Fruit fly (Drosophila melanogaster) whole organism, embryonic: Measurements from ENCODE around the gene CG12256.

Experiments used
- Bdp1 ChIP-seq: fragments of 200-800 bp; sonication (Bioruptor generic); optimal IDR thresholded peaks from 3 replicates; lab custom pipeline; 2016; ENCODE audit warnings: missing biosample characterization, missing genetic modification characterization
- CG10462 ChIP-seq: fragments of 200-800 bp; sonication (Bioruptor generic); optimal IDR thresholded peaks from 2 replicates; lab custom pipeline; 2016; ENCODE audit warnings: missing biosample characterization, missing genetic modification characterization
- CG10565 ChIP-seq: fragments of 200-800 bp; sonication (Bioruptor generic); optimal IDR thresholded peaks from 3 replicates; lab custom pipeline; 2016; ENCODE audit warnings: missing biosample characterization, mild to moderate bottlenecking, missing genetic modification characterization
- CG11456 ChIP-seq: fragments of 200-800 bp; sonication (Bioruptor generic); IDR thresholded peaks from 3 replicates; pipeline ENCODE4 v1.3.6; 2022; ENCODE audit warnings: missing biosample characterization, missing genetic modification characterization
- CG12744 ChIP-seq: fragments of 200-800 bp; sonication (Bioruptor generic); optimal IDR thresholded peaks from 2 replicates; lab custom pipeline; 2016; ENCODE audit warnings: missing biosample characterization, missing genetic modification characterization
- CG13624 ChIP-seq: fragments of 200-800 bp; sonication (Bioruptor generic); optimal IDR thresholded peaks from 2 replicates; lab custom pipeline; 2016; ENCODE audit warnings: missing biosample characterization, missing genetic modification characterization
- CG16779 ChIP-seq: fragments of 200-800 bp; sonication (Bioruptor generic); IDR thresholded peaks from 2 replicates; pipeline ENCODE4 v1.3.6; 2022; ENCODE audit warnings: missing biosample characterization, missing genetic modification characterization
- CG17829 ChIP-seq: fragments of 200-800 bp; optimal IDR thresholded peaks from 2 replicates; lab custom pipeline; 2019; ENCODE audit warnings: missing biosample characterization, mild to moderate bottlenecking, missing genetic modification characterization, moderate library complexity
- CG2202 ChIP-seq: fragments of 200-800 bp; sonication (Bioruptor generic); optimal IDR thresholded peaks from 2 replicates; lab custom pipeline; 2018; ENCODE audit warnings: missing biosample characterization, mild to moderate bottlenecking, missing genetic modification characterization
- CG30431 ChIP-seq: fragments of 200-800 bp; sonication (Bioruptor generic); optimal IDR thresholded peaks from 2 replicates; lab custom pipeline; 2017; ENCODE audit warnings: missing biosample characterization, missing genetic modification characterization
- CG31388 ChIP-seq: fragments of 200-800 bp; sonication (Bioruptor generic); optimal IDR thresholded peaks from 2 replicates; lab custom pipeline; 2016; ENCODE audit warnings: missing biosample characterization, missing genetic modification characterization
- CG33557 ChIP-seq: fragments of 200-800 bp; sonication (Bioruptor generic); optimal IDR thresholded peaks from 2 replicates; lab custom pipeline; 2019; ENCODE audit warnings: missing biosample characterization, mild to moderate bottlenecking, missing genetic modification characterization, moderate library complexity
- CG34376 ChIP-seq: fragments of 200-800 bp; sonication (Bioruptor generic); optimal IDR thresholded peaks from 2 replicates; lab custom pipeline; 2018; ENCODE audit warnings: missing biosample characterization, mild to moderate bottlenecking, missing genetic modification characterization
- CG4820 ChIP-seq: fragments of 200-800 bp; sonication (Bioruptor generic); optimal IDR thresholded peaks from 3 replicates; lab custom pipeline; 2016; ENCODE audit warnings: missing biosample characterization, missing genetic modification characterization
- CG5245 ChIP-seq: fragments of 200-800 bp; sonication (Bioruptor generic); optimal IDR thresholded peaks from 3 replicates; lab custom pipeline; 2016; ENCODE audit warnings: missing biosample characterization, missing genetic modification characterization
- CG6254 ChIP-seq: fragments of 200-800 bp; sonication (Bioruptor generic); optimal IDR thresholded peaks from 3 replicates; lab custom pipeline; 2017; ENCODE audit warnings: mild to moderate bottlenecking, missing biosample characterization, missing genetic modification reagents, missing genetic modification characterization
- CG7963 ChIP-seq: fragments of 200-800 bp; sonication (Bioruptor generic); IDR thresholded peaks from 3 replicates; pipeline ENCODE4 v1.3.6; 2022; ENCODE audit warnings: missing biosample characterization, missing genetic modification characterization; ENCODE audit not compliant: partially characterized antibody
- CG8089 ChIP-seq: fragments of 200-800 bp; sonication (Bioruptor generic); optimal IDR thresholded peaks from 3 replicates; lab custom pipeline; 2016; ENCODE audit warnings: missing biosample characterization, missing genetic modification characterization
- CG8388 ChIP-seq: fragments of 200-800 bp; sonication (Bioruptor generic); optimal IDR thresholded peaks from 2 replicates; lab custom pipeline; 2019; ENCODE audit warnings: missing biosample characterization, mild to moderate bottlenecking, missing genetic modification characterization, moderate library complexity
- CG8478 ChIP-seq: fragments of >200 bp; optimal IDR thresholded peaks from 2 replicates; lab custom pipeline; 2018
- CG9727 ChIP-seq: fragments of 200-800 bp; sonication (Bioruptor generic); optimal IDR thresholded peaks from 3 replicates; lab custom pipeline; 2017; ENCODE audit warnings: missing biosample characterization, mild to moderate bottlenecking, missing genetic modification characterization
- CHES-1-like ChIP-seq: fragments of 200-800 bp; sonication (Bioruptor generic); optimal IDR thresholded peaks from 2 replicates; lab custom pipeline; 2016; ENCODE audit warnings: missing biosample characterization, missing genetic modification characterization
- CTCF ChIP-seq: fragments of 200-800 bp; sonication (Bioruptor generic); optimal IDR thresholded peaks from 2 replicates; lab custom pipeline; 2017; ENCODE audit warnings: missing biosample characterization, mild to moderate bottlenecking, missing genetic modification characterization, moderate library complexity
- Gsc ChIP-seq: fragments of 200-800 bp; sonication (Bioruptor generic); IDR thresholded peaks from 2 replicates; pipeline ENCODE4 v1.3.6; 2022; ENCODE audit warnings: missing biosample characterization, missing genetic modification characterization
- HLH4C ChIP-seq: fragments of 200-800 bp; sonication (Bioruptor generic); IDR thresholded peaks from 3 replicates; pipeline ENCODE4 v1.3.6; 2022; ENCODE audit warnings: missing biosample characterization, missing genetic modification characterization; ENCODE audit not compliant: partially characterized antibody
- Hr51 ChIP-seq, 2 experiments: fragments of 200-800 bp; sonication (Bioruptor generic); optimal IDR thresholded peaks; 2 replicates in 1 of 2; 3 replicates in 1 of 2; lab custom pipeline; 2016 to 2018; ENCODE audit warnings: missing biosample characterization in 2 of 2, missing genetic modification characterization in 2 of 2, mild to moderate bottlenecking in 1 of 2, moderate library complexity in 1 of 2
- Hr78 ChIP-seq, 2 experiments: fragments of 200-800 bp in 1 of 2; fragments of >200 bp in 1 of 2; sonication (Bioruptor generic) in 1 of 2; optimal IDR thresholded peaks; 2 replicates each; lab custom pipeline; 2017 to 2019; ENCODE audit warnings: missing biosample characterization in 2 of 2, missing genetic modification characterization in 2 of 2, mild to moderate bottlenecking in 1 of 2, moderate library complexity in 1 of 2
- Kr ChIP-seq: fragments of 200-800 bp; sonication (Bioruptor generic); optimal IDR thresholded peaks from 2 replicates; lab custom pipeline; 2017; ENCODE audit warnings: missing biosample characterization, mild to moderate bottlenecking, missing genetic modification characterization
- Meics ChIP-seq: fragments of 200-800 bp; sonication (Bioruptor generic); optimal IDR thresholded peaks from 2 replicates; lab custom pipeline; 2017; ENCODE audit warnings: missing biosample characterization, mild to moderate bottlenecking, missing genetic modification characterization
- Nf-YB ChIP-seq: fragments of 200-800 bp; sonication (Bioruptor generic); optimal IDR thresholded peaks from 3 replicates; lab custom pipeline; 2019; ENCODE audit warnings: missing biosample characterization, mild to moderate bottlenecking, missing genetic modification characterization, moderate library complexity
- Xrp1 ChIP-seq: fragments of 200-800 bp; sonication (Bioruptor generic); IDR thresholded peaks from 2 replicates; pipeline ENCODE4 v1.3.6; 2022; ENCODE audit warnings: missing biosample characterization, missing genetic modification characterization
- bbx ChIP-seq: fragments of 200-800 bp; sonication (Bioruptor generic); IDR thresholded peaks from 2 replicates; pipeline ENCODE4 v1.3.6; 2022; ENCODE audit warnings: missing biosample characterization, missing genetic modification characterization; ENCODE audit not compliant: partially characterized antibody
- chif ChIP-seq, 2 experiments: fragments of 200-800 bp; sonication (Bioruptor generic); optimal IDR thresholded peaks; 3 replicates each; lab custom pipeline; 2016; ENCODE audit warnings: missing biosample characterization in 2 of 2, missing genetic modification characterization in 2 of 2
- corto ChIP-seq: fragments of 200-800 bp; sonication (Bioruptor generic); optimal IDR thresholded peaks from 2 replicates; lab custom pipeline; 2016; ENCODE audit warnings: missing biosample characterization, mild to moderate bottlenecking, missing genetic modification characterization, moderate library complexity
- cwo ChIP-seq: fragments of 200-800 bp; sonication (Bioruptor generic); optimal IDR thresholded peaks from 3 replicates; lab custom pipeline; 2017; ENCODE audit warnings: missing biosample characterization, missing genetic modification characterization, mild to moderate bottlenecking, moderate library complexity, missing genetic modification reagents
- dpn ChIP-seq, 2 experiments: fragments of 200-800 bp; sonication (Bioruptor generic); optimal IDR thresholded peaks; 3 replicates each; lab custom pipeline; 2016; ENCODE audit warnings: missing biosample characterization in 2 of 2, missing genetic modification characterization in 2 of 2
- en ChIP-seq: fragments of 200-800 bp; sonication (Bioruptor generic); optimal IDR thresholded peaks from 2 replicates; lab custom pipeline; 2016; ENCODE audit warnings: missing biosample characterization, missing genetic modification characterization
- eyg ChIP-seq: fragments of 200-800 bp; sonication (Bioruptor generic); optimal IDR thresholded peaks from 3 replicates; lab custom pipeline; 2016; ENCODE audit warnings: missing biosample characterization, missing genetic modification characterization
- gt ChIP-seq: fragments of 200-800 bp; sonication (Bioruptor generic); IDR thresholded peaks from 2 replicates; pipeline ENCODE4 v1.3.6; 2022; ENCODE audit warnings: missing biosample characterization, missing genetic modification characterization
- h ChIP-seq: fragments of >200 bp; optimal IDR thresholded peaks from 2 replicates; lab custom pipeline; 2017
- her ChIP-seq: fragments of 200-800 bp; sonication (Bioruptor generic); optimal IDR thresholded peaks from 2 replicates; lab custom pipeline; 2016; ENCODE audit warnings: missing biosample characterization, missing genetic modification characterization
- ind ChIP-seq: fragments of 200-800 bp; sonication (Bioruptor generic); optimal IDR thresholded peaks from 3 replicates; lab custom pipeline; 2016; ENCODE audit warnings: missing biosample characterization, missing genetic modification characterization
- knrl ChIP-seq: fragments of 200-800 bp; sonication (Bioruptor generic); IDR thresholded peaks from 3 replicates; pipeline ENCODE4 v1.3.6; 2022; ENCODE audit warnings: missing biosample characterization, missing genetic modification characterization; ENCODE audit not compliant: partially characterized antibody
- lbe ChIP-seq: fragments of 200-800 bp; sonication (Bioruptor generic); optimal IDR thresholded peaks from 2 replicates; lab custom pipeline; 2016; ENCODE audit warnings: missing biosample characterization, mild to moderate bottlenecking, missing genetic modification characterization
- odd ChIP-seq: fragments of 200-800 bp; sonication (Bioruptor generic); optimal IDR thresholded peaks from 2 replicates; lab custom pipeline; 2017; ENCODE audit warnings: missing biosample characterization, mild to moderate bottlenecking, missing genetic modification characterization
- pnt ChIP-seq: fragments of 200-800 bp; sonication (Bioruptor generic); optimal IDR thresholded peaks from 3 replicates; lab custom pipeline; 2016; ENCODE audit warnings: missing biosample characterization, missing genetic modification characterization
- repo ChIP-seq: fragments of 200-800 bp; sonication (Bioruptor generic); optimal IDR thresholded peaks from 2 replicates; lab custom pipeline; 2016; ENCODE audit warnings: missing biosample characterization, missing genetic modification characterization
- run ChIP-seq: fragments of 200-800 bp; sonication (Bioruptor generic); optimal IDR thresholded peaks from 3 replicates; lab custom pipeline; 2018; ENCODE audit warnings: missing biosample characterization, mild to moderate bottlenecking, missing genetic modification characterization
- tio ChIP-seq: fragments of 200-800 bp; sonication (Bioruptor generic); optimal IDR thresholded peaks from 2 replicates; lab custom pipeline; 2017; ENCODE audit warnings: missing biosample characterization, missing genetic modification characterization, inconsistent platforms
- wdn ChIP-seq: fragments of 200-800 bp; sonication (Bioruptor generic); IDR thresholded peaks from 2 replicates; pipeline ENCODE4 v1.3.6; 2022; ENCODE audit warnings: missing biosample characterization, missing genetic modification characterization
- wor ChIP-seq: fragments of 200-800 bp; sonication (Bioruptor generic); IDR thresholded peaks from 2 replicates; pipeline ENCODE4 v1.3.6; 2022; ENCODE audit warnings: missing biosample characterization, missing genetic modification characterization

CG12256 gene

DNA sequence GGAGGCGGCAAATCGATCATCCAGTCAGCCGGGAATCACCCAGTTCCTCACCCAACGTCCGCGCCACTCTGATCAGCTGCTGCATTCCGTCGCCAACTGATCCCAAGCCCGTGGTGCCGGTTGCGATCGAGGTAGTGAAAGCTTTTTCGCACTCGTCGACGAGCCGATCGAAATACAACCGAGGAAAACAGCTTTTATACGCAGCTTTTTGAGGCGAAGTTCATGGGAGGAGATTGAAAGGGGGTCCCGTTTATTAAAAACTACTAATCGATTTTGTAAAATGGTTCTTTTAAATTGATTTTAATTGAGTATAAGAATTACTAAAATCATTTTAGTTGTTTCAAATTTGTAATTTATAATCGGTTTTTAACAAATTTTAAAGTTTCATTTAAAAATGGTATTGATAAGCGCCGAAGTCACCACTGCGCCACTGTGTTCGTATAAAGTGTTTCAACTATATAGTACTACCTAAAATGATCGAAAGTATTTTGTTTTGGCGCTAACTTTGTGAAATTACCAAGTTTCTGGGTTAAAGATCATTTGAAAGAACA, 4.7 kb downstream of the CG12256 start, which contains the start of gene CG4860 (continued):
- TF ChIP-seq knrl (GFP tag; lab: Robert Waterston, UW) (no peak), CG16779 (peak; percentile 77), CG34376 (peak; percentile 55), run (tag; lab: Kevin White, UChicago) (peak; percentile 72), dpn (GFP tag; optimal IDR thresholded peaks at IDR 0.05; lab: Kevin White, UChicago) (peak; percentile 89 to 92), Nf-YB (GFP tag; lab: Kevin White, UChicago) (peak; percentile 56), h (no peak), CHES-1-like (peak; percentile 81), en (GFP tag; lab: Kevin White, UChicago) (peak; percentile 72), CG8089 (peak; percentile 64), repo (GFP tag; lab: Kevin White, UChicago) (peak; percentile 63), CG2202 (tag; lab: Kevin White, UChicago) (peak; percentile 57), Kr (no peak), odd (GFP tag; lab: Kevin White, UChicago) (peak; percentile 81), CG5245 (GFP tag; lab: Kevin White, UChicago) (peak; percentile 81), CG7963 (no peak), eyg (peak; percentile 53), CTCF (GFP tag; lab: Kevin White, UChicago) (no peak), Hr78 (GFP tag; optimal IDR thresholded peaks at IDR 0.05; lab: Kevin White, UChicago) (no peak), HLH4C (GFP tag; lab: Robert Waterston, UW) (0 out of 3 replicates have a peak, but pooled peaks have one; percentile 6), cwo (GFP tag; lab: Kevin White, UChicago) (peak; percentile 80), Xrp1 (GFP tag; lab: Robert Waterston, UW) (no peak; the same call in 1 of the 2 replicates), wor (GFP tag; lab: Robert Waterston, UW) (peak; percentile 66), CG12744 (peak; percentile 85), CG13624 (GFP tag; lab: Kevin White, UChicago) (peak; percentile 87), corto (peak; percentile 71), ind (GFP tag; lab: Kevin White, UChicago) (peak; percentile 87), CG17829 (peak; percentile 85), chif (GFP tag; optimal IDR thresholded peaks at IDR 0.05; lab: Kevin White, UChicago) (peak; percentile 78 to 82), gt (GFP tag; lab: Robert Waterston, UW) (0 out of 2 replicates have a peak, but pooled peaks have one; percentile 14), CG10462 (GFP tag; lab: Kevin White, UChicago) (peak; percentile 69), CG30431 (GFP tag; lab: Kevin White, UChicago) (peak; percentile 63), tio (peak; percentile 78), lbe (GFP tag; lab: Kevin White, UChicago) (peak; percentile 85), CG33557 (GFP tag; lab: Kevin White, UChicago) (no peak), wdn (GFP tag; lab: Robert Waterston, UW) (peak; percentile 46; the same call in 1 of the 2 replicates), CG9727 (GFP tag; lab: Kevin White, UChicago) (peak; percentile 79), CG8478 (lab: Kevin White, UChicago) (no peak), Bdp1 (GFP tag; lab: Kevin White, UChicago) (peak; percentile 65), Hr51 (GFP tag; optimal IDR thresholded peaks at IDR 0.05; lab: Kevin White, UChicago) (peak; percentile 74 to 92), Meics (peak; percentile 89), Gsc (no peak), her (GFP tag; lab: Kevin White, UChicago) (peak; percentile 76), bbx (GFP tag; lab: Robert Waterston, UW) (0 out of 2 replicates have a peak, but pooled peaks have one; percentile 20), CG6254 (GFP tag; lab: Kevin White, UChicago) (peak; percentile 59), CG4820 (peak; percentile 80), CG11456 (GFP tag; lab: Robert Waterston, UW) (peak; percentile 86), CG31388 (GFP tag; lab: Kevin White, UChicago) (peak; percentile 57), CG10565 (GFP tag; lab: Kevin White, UChicago) (peak; percentile 23), pnt (GFP tag; lab: Kevin White, UChicago) (peak; percentile 76), CG8388 (peak; percentile 82)
